Worm (Caenorhabditis elegans) whole organism, midembryonic: Measurements from ENCODE around the gene Y71H10B.1.

Experiments used
- flt-1 ChIP-seq: fragments of 200-800 bp; sonication (Bioruptor generic); IDR thresholded peaks from 2 replicates; pipeline ENCODE4 v1.3.6; 2022; ENCODE audit warnings: missing genetic modification characterization, missing compliant biosample characterization
- ztf-29 ChIP-seq: fragments of 200-800 bp; sonication (Bioruptor generic); IDR thresholded peaks from 2 replicates; pipeline ENCODE4 v1.3.6; 2022; ENCODE audit warnings: missing genetic modification reagents, missing genetic modification characterization, missing compliant biosample characterization

DNA sequence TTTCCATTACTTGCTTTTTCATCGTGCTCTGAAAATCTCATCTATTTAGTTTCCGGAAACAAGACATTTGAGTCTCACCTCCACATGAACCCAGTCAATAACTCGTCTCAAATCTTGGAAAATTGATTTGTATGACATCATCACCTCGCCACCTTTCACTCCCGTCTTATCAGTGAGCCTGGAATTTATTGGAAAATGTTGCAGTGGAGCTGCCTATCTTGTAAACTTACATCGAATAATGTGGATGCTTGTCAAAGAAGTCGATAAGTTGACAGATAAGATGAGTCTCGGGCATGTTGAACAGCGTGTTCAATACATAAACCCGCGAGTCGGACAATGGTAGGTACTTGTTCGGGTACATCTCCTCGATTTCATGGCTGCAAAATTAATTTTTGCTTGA lies 3.3 kb downstream of the Y71H10B.1 start:
- no peak for TF ChIP-seq ztf-29 (GFP tag; lab: Robert Waterston, UW)
- TF ChIP-seq flt-1 (GFP tag; lab: Robert Waterston, UW), result no peak
